Worm (Caenorhabditis elegans): ENCODE data around the gene srx-135.

Gene srx-135

DNA sequence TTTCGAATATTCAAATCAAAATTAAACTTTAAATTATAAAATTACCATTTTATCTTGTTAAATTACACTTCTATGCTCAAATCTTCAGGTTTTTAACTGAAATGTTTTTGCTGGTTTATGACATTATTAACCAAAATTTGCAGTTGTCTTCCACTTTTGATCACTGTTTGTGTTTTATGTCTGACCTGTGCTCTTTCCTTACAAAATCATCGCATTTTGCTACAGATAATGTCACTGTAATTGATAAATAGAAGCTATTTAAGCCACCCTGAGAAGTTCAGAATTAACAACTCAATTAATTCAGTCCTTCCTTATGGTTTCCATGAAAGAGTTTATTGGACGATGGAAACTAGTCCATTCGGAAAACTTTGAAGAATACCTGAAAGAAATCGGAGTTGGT, 31.5 kb downstream of the srx-135 start, which contains the start of gene lbp-8:
Gene lbp-8 (plus strand): TSS at position 301 of the 400 bp plus-strand sequence.
- TF ChIP-seq nhr-237 (tag; optimal IDR thresholded peaks at IDR 0.05) = no peak
- TF ChIP-seq nhr-12 (tag; optimal IDR thresholded peaks at IDR 0.05) = no peak
- no peak for TF ChIP-seq unc-62 (GFP tag; optimal IDR thresholded peaks at IDR 0.05)
- no peak for TF ChIP-seq aly-2 (tag; optimal IDR thresholded peaks at IDR 0.05)
- no peak for TF ChIP-seq mbf-1 (tag; optimal IDR thresholded peaks at IDR 0.05)
- no peak for TF ChIP-seq lsy-2 (tag; optimal IDR thresholded peaks at IDR 0.05)
- TF ChIP-seq nhr-77 (tag; optimal IDR thresholded peaks at IDR 0.05) = no peak

DNA sequence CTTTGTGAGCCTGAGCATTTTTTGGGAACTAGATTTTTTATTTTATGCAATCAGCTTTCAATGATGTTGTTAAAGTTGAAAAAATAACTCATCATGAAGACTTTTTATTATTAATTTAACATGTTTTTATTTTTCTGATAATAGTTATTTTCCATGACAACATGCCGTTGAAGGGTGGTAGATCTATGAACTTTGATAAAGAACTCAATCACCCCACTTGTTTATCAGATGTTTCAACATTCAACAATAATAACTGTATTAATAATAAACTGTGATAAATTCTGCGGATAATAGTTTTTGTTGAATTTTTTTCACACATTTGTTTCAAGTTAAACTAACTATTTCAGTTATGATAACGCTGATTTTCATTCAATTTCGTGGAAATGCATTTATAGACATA, 32.5 kb downstream of the srx-135 start:
- TF ChIP-seq nhr-12 (tag; optimal IDR thresholded peaks at IDR 0.05) (no peak), unc-55 (GFP tag; optimal IDR thresholded peaks at IDR 0.05) (no peak), R02D3.7 (tag; optimal IDR thresholded peaks at IDR 0.05) (no peak), nhr-10 (tag; optimal IDR thresholded peaks at IDR 0.05) (no peak), sma-9 (GFP tag; optimal IDR thresholded peaks at IDR 0.05) (peak; percentile 1), sma-9 (tag; optimal IDR thresholded peaks at IDR 0.05) (no peak), nhr-21 (tag; optimal IDR thresholded peaks at IDR 0.05) (peak; percentile 12), unc-39 (tag; optimal IDR thresholded peaks at IDR 0.05) (no peak), crh-2 (tag; optimal IDR thresholded peaks at IDR 0.05) (no peak), lin-39 (tag; optimal IDR thresholded peaks at IDR 0.05) (no peak), nhr-6 (tag; optimal IDR thresholded peaks at IDR 0.05) (no peak), nhr-23 (tag; optimal IDR thresholded peaks at IDR 0.05) (no peak), sem-4 (tag; optimal IDR thresholded peaks at IDR 0.05) (no peak), lin-11 (tag; optimal IDR thresholded peaks at IDR 0.05) (no peak)

- peak; percentile 60 for TF ChIP-seq fos-1 (tag; optimal IDR thresholded peaks at IDR 0.05)
- TF ChIP-seq nhr-11 (tag; optimal IDR thresholded peaks at IDR 0.05) = no peak
- TF ChIP-seq nhr-21 (tag; optimal IDR thresholded peaks at IDR 0.05) = peak; percentile 73
- TF ChIP-seq egl-27 (tag; optimal IDR thresholded peaks at IDR 0.05) = no peak
- peak; percentile 53 for TF ChIP-seq nhr-129 (tag; optimal IDR thresholded peaks at IDR 0.05)
- TF ChIP-seq lsy-2 (tag; optimal IDR thresholded peaks at IDR 0.05) = peak in 1 of 2 experiments; percentile 1
- no peak for TF ChIP-seq sem-4 (tag; optimal IDR thresholded peaks at IDR 0.05)
- no peak for TF ChIP-seq zag-1 (tag; optimal IDR thresholded peaks at IDR 0.05)
- peak; percentile 58 for TF ChIP-seq blmp-1 (tag; optimal IDR thresholded peaks at IDR 0.05; ENCODE audit: insufficient read depth)
- TF ChIP-seq ztf-4 (tag; optimal IDR thresholded peaks at IDR 0.05) = peak; percentile 13
- TF ChIP-seq nhr-10 (tag; optimal IDR thresholded peaks at IDR 0.05) = no peak
- peak; percentile 53 for TF ChIP-seq nhr-25 (tag; optimal IDR thresholded peaks at IDR 0.05)
- no peak for TF ChIP-seq unc-62 (GFP tag; optimal IDR thresholded peaks at IDR 0.05)
- TF ChIP-seq elt-1 (tag; optimal IDR thresholded peaks at IDR 0.05) = no peak
- peak; percentile 49 for TF ChIP-seq F13H6.1 (tag; optimal IDR thresholded peaks at IDR 0.05)
- peak; percentile 58 for TF ChIP-seq sma-3 (GFP tag; optimal IDR thresholded peaks at IDR 0.05)
- TF ChIP-seq C34F6.9 (tag; optimal IDR thresholded peaks at IDR 0.05) = peak; percentile 21
- no peak for TF ChIP-seq nhr-6 (tag; optimal IDR thresholded peaks at IDR 0.05)
- TF ChIP-seq crh-2 (tag; optimal IDR thresholded peaks at IDR 0.05) = peak; percentile 74
- TF ChIP-seq sma-9 (GFP tag; optimal IDR thresholded peaks at IDR 0.05) = peak; percentile 71
- TF ChIP-seq sma-9 (tag; optimal IDR thresholded peaks at IDR 0.05) = no peak
- TF ChIP-seq mdl-1 (tag; optimal IDR thresholded peaks at IDR 0.05) = peak in 1 of 2 experiments; percentile 5
These were observed 33.7 kb downstream of the srx-135 start, which contains the start of gene sptl-3 for ce11 chrV:13892457-13893375. sptl-3 (plus strand) TSS chrV:13893325.

DNA sequence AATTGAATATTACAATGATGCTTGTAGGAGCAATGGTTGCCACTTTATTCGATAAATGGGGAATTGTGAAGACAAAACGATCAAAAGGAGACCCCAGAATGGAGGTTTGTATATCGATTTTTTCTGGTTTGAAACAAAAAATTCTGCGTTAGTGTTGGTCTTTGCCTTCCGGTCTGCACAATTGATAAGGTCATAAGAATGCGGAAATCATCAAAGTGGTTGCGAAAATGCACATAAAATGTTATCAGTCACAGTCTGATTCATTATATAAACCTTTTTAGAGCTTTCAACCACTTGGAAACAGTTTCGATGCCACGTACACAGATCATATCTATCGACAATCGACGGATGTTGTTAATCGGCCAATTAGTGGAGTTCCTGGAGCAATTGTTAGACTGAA, 34.6 kb downstream of the srx-135 start:
- no peak for TF ChIP-seq gmeb-1 (tag; optimal IDR thresholded peaks at IDR 0.05)
- peak; percentile 96 for TF ChIP-seq fos-1 (tag; optimal IDR thresholded peaks at IDR 0.05)
- TF ChIP-seq crh-2 (tag; optimal IDR thresholded peaks at IDR 0.05) = peak; percentile 30
- TF ChIP-seq sma-9 (GFP tag; optimal IDR thresholded peaks at IDR 0.05) = peak; percentile 51
- TF ChIP-seq sma-9 (tag; optimal IDR thresholded peaks at IDR 0.05) = no peak
- no peak for TF ChIP-seq sma-3 (GFP tag; optimal IDR thresholded peaks at IDR 0.05)
